Fruit fly (Drosophila melanogaster) whole organism, embryonic: Measurements from ENCODE around the gene CG4615.

Experiments
- Asciz ChIP-seq: fragments of 200-800 bp; sonication (Bioruptor generic); optimal IDR thresholded peaks from 2 replicates; lab custom pipeline; 2017; ENCODE audit warnings: missing biosample characterization, mild to moderate bottlenecking, missing genetic modification characterization, missing genetic modification reagents
- CG10147 ChIP-seq: fragments of 200-800 bp; sonication (Bioruptor generic); optimal IDR thresholded peaks from 2 replicates; lab custom pipeline; 2019; ENCODE audit warnings: missing biosample characterization, mild to moderate bottlenecking, missing genetic modification characterization, moderate library complexity
- CG10274 ChIP-seq: fragments of 200-800 bp; sonication (Bioruptor generic); optimal IDR thresholded peaks from 3 replicates; lab custom pipeline; 2017; ENCODE audit warnings: missing biosample characterization, mild to moderate bottlenecking, missing genetic modification characterization
- CG11456 ChIP-seq: fragments of 200-800 bp; sonication (Bioruptor generic); IDR thresholded peaks from 3 replicates; pipeline ENCODE4 v1.3.6; 2022; ENCODE audit warnings: missing biosample characterization, missing genetic modification characterization
- CG12299 ChIP-seq: fragments of 200-800 bp; sonication (Bioruptor generic); optimal IDR thresholded peaks from 2 replicates; lab custom pipeline; 2018; ENCODE audit warnings: missing biosample characterization, mild to moderate bottlenecking, missing genetic modification characterization
- CG1233 ChIP-seq: fragments of 200-800 bp; sonication (Bioruptor generic); optimal IDR thresholded peaks from 4 replicates; lab custom pipeline; 2018; ENCODE audit warnings: missing biosample characterization, mild to moderate bottlenecking, missing genetic modification characterization
- CG15479 ChIP-seq: fragments of 200-800 bp; sonication (Bioruptor generic); optimal IDR thresholded peaks from 3 replicates; lab custom pipeline; 2019; ENCODE audit warnings: missing biosample characterization, mild to moderate bottlenecking, missing genetic modification characterization, moderate library complexity
- CG16813 ChIP-seq: fragments of 200-800 bp; sonication (Bioruptor generic); IDR thresholded peaks from 3 replicates; pipeline ENCODE4 v1.3.6; 2022; ENCODE audit warnings: missing biosample characterization, missing genetic modification characterization; ENCODE audit not compliant: partially characterized antibody
- CG2678 ChIP-seq: fragments of 200-800 bp; sonication (Bioruptor generic); optimal IDR thresholded peaks from 3 replicates; lab custom pipeline; 2019; ENCODE audit warnings: missing biosample characterization, mild to moderate bottlenecking, missing genetic modification characterization, moderate library complexity
- CG2712 ChIP-seq: fragments of 200-800 bp; optimal IDR thresholded peaks from 3 replicates; lab custom pipeline; 2019; ENCODE audit warnings: missing biosample characterization, mild to moderate bottlenecking, missing genetic modification characterization, moderate library complexity
- CG4617 ChIP-seq: fragments of 200-800 bp; sonication (Bioruptor generic); optimal IDR thresholded peaks from 3 replicates; lab custom pipeline; 2016; ENCODE audit warnings: missing biosample characterization, missing genetic modification characterization, borderline replicate concordance
- CG5245 ChIP-seq: fragments of 200-800 bp; sonication (Bioruptor generic); optimal IDR thresholded peaks from 3 replicates; lab custom pipeline; 2016; ENCODE audit warnings: missing biosample characterization, missing genetic modification characterization
- CG5953 ChIP-seq: fragments of 200-800 bp; sonication (Bioruptor generic); IDR thresholded peaks from 2 replicates; pipeline ENCODE4 v1.3.6; 2022; ENCODE audit warnings: missing biosample characterization, missing genetic modification characterization
- CG6854 ChIP-seq: fragments of 200-800 bp; sonication (Bioruptor generic); optimal IDR thresholded peaks from 3 replicates; lab custom pipeline; 2017; ENCODE audit warnings: missing biosample characterization, mild to moderate bottlenecking, missing genetic modification characterization
- CG7556 ChIP-seq: fragments of 200-800 bp; sonication (Bioruptor generic); optimal IDR thresholded peaks from 2 replicates; lab custom pipeline; 2017; ENCODE audit warnings: missing biosample characterization, mild to moderate bottlenecking, missing genetic modification characterization
- CG7963 ChIP-seq: fragments of 200-800 bp; sonication (Bioruptor generic); IDR thresholded peaks from 3 replicates; pipeline ENCODE4 v1.3.6; 2022; ENCODE audit warnings: missing biosample characterization, missing genetic modification characterization; ENCODE audit not compliant: partially characterized antibody
- CG8281 ChIP-seq: fragments of 200-800 bp; sonication (Bioruptor generic); optimal IDR thresholded peaks from 2 replicates; lab custom pipeline; 2018; ENCODE audit warnings: missing biosample characterization, mild to moderate bottlenecking, missing genetic modification characterization, moderate library complexity
- CG9727 ChIP-seq: fragments of 200-800 bp; sonication (Bioruptor generic); optimal IDR thresholded peaks from 3 replicates; lab custom pipeline; 2017; ENCODE audit warnings: missing biosample characterization, mild to moderate bottlenecking, missing genetic modification characterization
- D ChIP-seq, 2 experiments: fragments of 200-800 bp in 1 of 2; fragments of >200 bp in 1 of 2; sonication (Bioruptor generic) in 1 of 2; optimal IDR thresholded peaks; 2 replicates in 1 of 2; 3 replicates in 1 of 2; lab custom pipeline; 2017; ENCODE audit warnings: mild to moderate bottlenecking in 1 of 2, missing biosample characterization in 1 of 2, missing genetic modification characterization in 1 of 2, missing genetic modification reagents in 1 of 2
- Deaf1 ChIP-seq: fragments of 200-800 bp; optimal IDR thresholded peaks from 3 replicates; lab custom pipeline; 2019; ENCODE audit warnings: missing biosample characterization, mild to moderate bottlenecking, missing genetic modification characterization, moderate library complexity
- Elba2 ChIP-seq: fragments of 200-800 bp; sonication (Bioruptor generic); optimal IDR thresholded peaks from 3 replicates; lab custom pipeline; 2016; ENCODE audit warnings: missing biosample characterization, missing genetic modification characterization
- NC2α ChIP-seq: fragments of 200-800 bp; sonication (Bioruptor generic); optimal IDR thresholded peaks from 2 replicates; lab custom pipeline; 2016; ENCODE audit warnings: missing biosample characterization, missing genetic modification characterization
- Nf-YC ChIP-seq: fragments of 200-800 bp; optimal IDR thresholded peaks from 3 replicates; lab custom pipeline; 2019; ENCODE audit warnings: missing biosample characterization, mild to moderate bottlenecking, missing genetic modification characterization, moderate library complexity
- NfI ChIP-seq: fragments of 200-800 bp; sonication (Bioruptor generic); optimal IDR thresholded peaks from 3 replicates; lab custom pipeline; 2018; ENCODE audit warnings: missing biosample characterization, mild to moderate bottlenecking, missing genetic modification characterization, moderate library complexity
- Oli ChIP-seq: fragments of 200-800 bp; sonication (Bioruptor generic); optimal IDR thresholded peaks from 2 replicates; lab custom pipeline; 2018; ENCODE audit warnings: missing biosample characterization, mild to moderate bottlenecking, missing genetic modification characterization, moderate library complexity
- cg ChIP-seq: fragments of 200-800 bp; sonication (Bioruptor generic); optimal IDR thresholded peaks from 3 replicates; lab custom pipeline; 2019; ENCODE audit warnings: missing biosample characterization, mild to moderate bottlenecking, missing genetic modification characterization, moderate library complexity
- corto ChIP-seq: fragments of 200-800 bp; sonication (Bioruptor generic); optimal IDR thresholded peaks from 2 replicates; lab custom pipeline; 2016; ENCODE audit warnings: missing biosample characterization, mild to moderate bottlenecking, missing genetic modification characterization, moderate library complexity
- emc ChIP-seq: fragments of 200-800 bp; sonication (Bioruptor generic); optimal IDR thresholded peaks from 2 replicates; lab custom pipeline; 2016; ENCODE audit warnings: missing biosample characterization, missing genetic modification characterization
- esg ChIP-seq: fragments of 200-800 bp; sonication (Bioruptor generic); conservative IDR thresholded peaks from 2 replicates; pipeline ENCODE4 v1.3.6; 2022; ENCODE audit warnings: missing biosample characterization, missing genetic modification characterization
- fd3F ChIP-seq: fragments of 200-800 bp; sonication (Bioruptor generic); optimal IDR thresholded peaks from 2 replicates; lab custom pipeline; 2018; ENCODE audit warnings: missing biosample characterization, mild to moderate bottlenecking, missing genetic modification characterization, moderate library complexity
- gem ChIP-seq: fragments of 200-800 bp; sonication (Bioruptor generic); optimal IDR thresholded peaks from 2 replicates; lab custom pipeline; 2019; ENCODE audit warnings: missing biosample characterization, mild to moderate bottlenecking, missing genetic modification characterization, moderate library complexity
- gt ChIP-seq: fragments of 200-800 bp; sonication (Bioruptor generic); IDR thresholded peaks from 2 replicates; pipeline ENCODE4 v1.3.6; 2022; ENCODE audit warnings: missing biosample characterization, missing genetic modification characterization
- ind ChIP-seq: fragments of 200-800 bp; sonication (Bioruptor generic); optimal IDR thresholded peaks from 3 replicates; lab custom pipeline; 2016; ENCODE audit warnings: missing biosample characterization, missing genetic modification characterization
- jing ChIP-seq: fragments of 200-800 bp; sonication (Bioruptor generic); optimal IDR thresholded peaks from 2 replicates; lab custom pipeline; 2018; ENCODE audit warnings: missing biosample characterization, mild to moderate bottlenecking, missing genetic modification characterization
- ken ChIP-seq: fragments of 200-800 bp; sonication (Bioruptor generic); IDR thresholded peaks from 3 replicates; pipeline ENCODE4 v1.3.6; 2022; ENCODE audit warnings: missing biosample characterization, missing genetic modification characterization
- kni ChIP-seq: fragments of 200-800 bp; sonication (Bioruptor generic); optimal IDR thresholded peaks from 3 replicates; lab custom pipeline; 2017; ENCODE audit warnings: mild to moderate bottlenecking, missing biosample characterization, missing genetic modification reagents, missing genetic modification characterization
- lola ChIP-seq, 3 experiments: fragments of >200 bp in 2 of 3; fragments of 200-800 bp in 1 of 3; sonication (Bioruptor generic) in 1 of 3; optimal IDR thresholded peaks; 2 replicates each; lab custom pipeline; 2017 to 2019; ENCODE audit warnings: missing biosample characterization in 3 of 3, missing genetic modification characterization in 3 of 3, mild to moderate bottlenecking in 1 of 3, moderate library complexity in 1 of 3
- salm ChIP-seq: fragments of 200-800 bp; sonication (Bioruptor generic); optimal IDR thresholded peaks from 2 replicates; lab custom pipeline; 2018; ENCODE audit warnings: missing biosample characterization, mild to moderate bottlenecking, missing genetic modification characterization
- sima ChIP-seq: fragments of 200-800 bp; sonication (Bioruptor generic); optimal IDR thresholded peaks from 2 replicates; lab custom pipeline; 2016; ENCODE audit warnings: missing biosample characterization, missing genetic modification characterization
- sna ChIP-seq: fragments of 200-800 bp; sonication (Bioruptor generic); IDR thresholded peaks from 2 replicates; pipeline ENCODE4 v1.3.6; 2022; ENCODE audit warnings: missing biosample characterization, missing genetic modification characterization; ENCODE audit not compliant: partially characterized antibody
- so ChIP-seq: fragments of 200-800 bp; sonication (Bioruptor generic); IDR thresholded peaks from 3 replicates; pipeline ENCODE4 v1.3.6; 2022; ENCODE audit warnings: missing biosample characterization, missing genetic modification characterization
- tna ChIP-seq: fragments of 200-800 bp; sonication (Bioruptor generic); IDR thresholded peaks from 2 replicates; pipeline ENCODE4 v1.3.6; 2022; ENCODE audit warnings: missing biosample characterization, missing genetic modification characterization; ENCODE audit not compliant: partially characterized antibody
- toy ChIP-seq: fragments of 200-800 bp; sonication (Bioruptor generic); IDR thresholded peaks from 2 replicates; pipeline ENCODE4 v1.3.6; 2022; ENCODE audit warnings: missing biosample characterization, missing genetic modification characterization
- trh ChIP-seq: fragments of 200-800 bp; sonication (Bioruptor generic); optimal IDR thresholded peaks from 2 replicates; lab custom pipeline; 2016; ENCODE audit warnings: missing biosample characterization, missing genetic modification characterization
- wek ChIP-seq: fragments of 200-800 bp; sonication (Bioruptor generic); optimal IDR thresholded peaks from 3 replicates; lab custom pipeline; 2018; ENCODE audit warnings: missing biosample characterization, mild to moderate bottlenecking, missing genetic modification characterization, moderate library complexity
- yki ChIP-seq: fragments of >200 bp; optimal IDR thresholded peaks from 3 replicates; lab custom pipeline; 2018
- zen2 ChIP-seq: fragments of 200-800 bp; sonication (Bioruptor generic); IDR thresholded peaks from 3 replicates; pipeline ENCODE4 v1.3.6; 2022; ENCODE audit warnings: missing biosample characterization, missing genetic modification characterization; ENCODE audit not compliant: partially characterized antibody

CG4615 gene

dm6 chrX:7101302-7102012 is 643 bp downstream of the CG4615 start (continued):
- TF ChIP-seq CG2712 (tag; lab: Kevin White, UChicago) (peak; percentile 85), trh (GFP tag; lab: Kevin White, UChicago) (peak; percentile 53), CG15479 (no peak), D (optimal IDR thresholded peaks at IDR 0.05; lab: Kevin White, UChicago) (no peak), D (GFP tag; optimal IDR thresholded peaks at IDR 0.05; lab: Kevin White, UChicago) (peak; percentile 76), so (peak; percentile 75; the same call in 2 of the 3 replicates), Asciz (GFP tag; lab: Kevin White, UChicago) (peak; percentile 73), tna (no peak), ind (GFP tag; lab: Kevin White, UChicago) (peak; percentile 74), fd3F (GFP tag; lab: Kevin White, UChicago) (peak; percentile 75), kni (GFP tag; lab: Kevin White, UChicago) (no peak), emc (GFP tag; lab: Kevin White, UChicago) (no peak), sna (no peak), Nf-YC (tag; lab: Kevin White, UChicago) (peak; percentile 62), Oli (peak; percentile 90), CG4617 (GFP tag; lab: Kevin White, UChicago) (peak; percentile 93), salm (tag; lab: Kevin White, UChicago) (peak; percentile 81), CG6854 (GFP tag; lab: Kevin White, UChicago) (peak; percentile 63), Deaf1 (tag; lab: Kevin White, UChicago) (peak; percentile 54), CG10147 (GFP tag; lab: Kevin White, UChicago) (peak; percentile 84), wek (peak; percentile 57), CG2678 (peak; percentile 91), yki (lab: Kevin White, UChicago) (no peak), CG10274 (peak; percentile 51), sima (GFP tag; lab: Kevin White, UChicago) (no peak), CG5953 (peak; percentile 44; the same call in 1 of the 2 replicates), toy (GFP tag; lab: Robert Waterston, UW) (no peak), NC2α (GFP tag; lab: Kevin White, UChicago) (peak; percentile 68), NfI (GFP tag; lab: Kevin White, UChicago) (peak; percentile 85), gem (tag; lab: Kevin White, UChicago) (peak; percentile 95), CG7963 (no peak), zen2 (GFP tag; lab: Robert Waterston, UW) (no peak), CG11456 (GFP tag; lab: Robert Waterston, UW) (peak; percentile 41; the same call in 1 of the 3 replicates), CG8281 (peak; percentile 20), gt (GFP tag; lab: Robert Waterston, UW) (no peak), lola (GFP tag; optimal IDR thresholded peaks at IDR 0.05; lab: Kevin White, UChicago) (peak in 1 of 3 experiments; percentile 90), CG1233 (GFP tag; lab: Kevin White, UChicago) (peak; percentile 64), CG7556 (peak; percentile 94), CG9727 (peak; percentile 83), corto (GFP tag; lab: Kevin White, UChicago) (no peak), ken (GFP tag; lab: Robert Waterston, UW) (peak; percentile 12; the same call in 1 of the 3 replicates), CG5245 (peak; percentile 69), esg (GFP tag; lab: Robert Waterston, UW) (peak; percentile 77), jing (peak; percentile 77), cg (no peak), CG12299 (tag; lab: Kevin White, UChicago) (peak; percentile 75), CG16813 (GFP tag; lab: Robert Waterston, UW) (no peak), Elba2 (peak; percentile 19)
